Worm (Caenorhabditis elegans): ENCODE data around the gene pef-1.
A peak's percentile ranks its signal among the peaks of the same experiment; 100 is the strongest.

Gene pef-1

ce11 chrIII:943426-943927, 17.4 kb upstream of the pef-1 start, which contains the start of gene fbxa-59 (continued):
- TF ChIP-seq tag-97 (GFP tag; IDR thresholded peaks at IDR 0.05) = no peak
- no peak for TF ChIP-seq zip-11 (GFP tag; IDR thresholded peaks at IDR 0.05)
- no peak for TF ChIP-seq F49E8.2 (tag; optimal IDR thresholded peaks at IDR 0.05; ENCODE audit: borderline replicate concordance)
- TF ChIP-seq mdl-1 (tag; optimal IDR thresholded peaks at IDR 0.05) = no peak
- TF ChIP-seq pqm-1 (tag; optimal IDR thresholded peaks at IDR 0.05) = peak; percentile 60
- TF ChIP-seq jun-1 (tag; optimal IDR thresholded peaks at IDR 0.05) = no peak
- TF ChIP-seq egl-27 (tag; optimal IDR thresholded peaks at IDR 0.05) = no peak
- TF ChIP-seq spr-1 (tag; optimal IDR thresholded peaks at IDR 0.05) = no peak
- no peak for TF ChIP-seq nhr-41 (GFP tag; IDR thresholded peaks at IDR 0.05)
- TF ChIP-seq hlh-30 (tag; optimal IDR thresholded peaks at IDR 0.05; ENCODE audit: insufficient read depth) = peak; percentile 16
- TF ChIP-seq nhr-42 (GFP tag; IDR thresholded peaks at IDR 0.05) = no peak
- TF ChIP-seq hlh-11 (tag; optimal IDR thresholded peaks at IDR 0.05) = peak; percentile 66
- no peak for TF ChIP-seq daf-12 (tag; optimal IDR thresholded peaks at IDR 0.05)
- TF ChIP-seq daf-16 (GFP tag; optimal IDR thresholded peaks at IDR 0.05) = no peak
- peak; percentile 71 for TF ChIP-seq daf-16 (tag; optimal IDR thresholded peaks at IDR 0.05)
- TF ChIP-seq F10B5.3 (tag; optimal IDR thresholded peaks at IDR 0.05) = no peak
- no peak for TF ChIP-seq Y75B8A.6 (GFP tag; IDR thresholded peaks at IDR 0.05)
- no peak for TF ChIP-seq daf-19 (GFP tag; conservative IDR thresholded peaks at IDR 0.05)
- TF ChIP-seq nhr-48 (tag; optimal IDR thresholded peaks at IDR 0.05) = no peak
- peak; percentile 71 for TF ChIP-seq dve-1 (tag; optimal IDR thresholded peaks at IDR 0.05; ENCODE audit: insufficient read depth)
- TF ChIP-seq gei-8 (GFP tag; optimal IDR thresholded peaks at IDR 0.05) = no peak
- no peak for TF ChIP-seq saeg-2 (GFP tag; IDR thresholded peaks at IDR 0.05)
- no peak for TF ChIP-seq ceh-44 (GFP tag; IDR thresholded peaks at IDR 0.05)
- TF ChIP-seq T26A8.4 (GFP tag; IDR thresholded peaks at IDR 0.05) = no peak
- TF ChIP-seq zip-2 (tag; optimal IDR thresholded peaks at IDR 0.05) = peak; percentile 10
- TF ChIP-seq attf-4 (tag; optimal IDR thresholded peaks at IDR 0.05) = no peak
- no peak for TF ChIP-seq lsy-2 (tag; optimal IDR thresholded peaks at IDR 0.05)
- no peak for TF ChIP-seq zag-1 (tag; optimal IDR thresholded peaks at IDR 0.05)
- TF ChIP-seq ces-1 (GFP tag; optimal IDR thresholded peaks at IDR 0.05) = no peak
- TF ChIP-seq ctbp-1 (GFP tag; IDR thresholded peaks at IDR 0.05) = no peak
- peak; percentile 75 for TF ChIP-seq dmd-6 (GFP tag; IDR thresholded peaks at IDR 0.05)
- TF ChIP-seq unc-62 (GFP tag; optimal IDR thresholded peaks at IDR 0.05 in 1 of 2) = no peak
- no peak for TF ChIP-seq unc-62 (tag; optimal IDR thresholded peaks at IDR 0.05)
- TF ChIP-seq nhr-11 (tag; optimal IDR thresholded peaks at IDR 0.05) = no peak
- TF ChIP-seq T20F7.1 (GFP tag; optimal IDR thresholded peaks at IDR 0.05) = no peak
- no peak for TF ChIP-seq ceh-62 (tag; optimal IDR thresholded peaks at IDR 0.05)
- TF ChIP-seq mxl-3 (GFP tag; optimal IDR thresholded peaks at IDR 0.05) = no peak
- peak; percentile 39 for TF ChIP-seq nhr-28 (tag; optimal IDR thresholded peaks at IDR 0.05)
- no peak for TF ChIP-seq unc-39 (tag; optimal IDR thresholded peaks at IDR 0.05)
- no peak for TF ChIP-seq tra-1 (GFP tag; IDR thresholded peaks at IDR 0.05)
- no peak for TF ChIP-seq ceh-82 (tag; optimal IDR thresholded peaks at IDR 0.05)
- no peak for TF ChIP-seq pha-4 (GFP tag; IDR thresholded peaks at IDR 0.05)
- TF ChIP-seq pha-4 (tag; optimal IDR thresholded peaks at IDR 0.05) = no peak
- TF ChIP-seq lin-15B (tag; optimal IDR thresholded peaks at IDR 0.05) = no peak
- TF ChIP-seq ceh-32 (tag; optimal IDR thresholded peaks at IDR 0.05; ENCODE audit: poor library complexity) = no peak
- no peak for TF ChIP-seq dmd-8 (GFP tag; IDR thresholded peaks at IDR 0.05)
- TF ChIP-seq zfp-3 (GFP tag; conservative IDR thresholded peaks at IDR 0.05) = no peak
- TF ChIP-seq ztf-11 (tag; optimal IDR thresholded peaks at IDR 0.05) = no peak
- TF ChIP-seq spr-3 (GFP tag; optimal IDR thresholded peaks at IDR 0.05) = no peak
- no peak; the same call in 1 of the 2 replicates for TF ChIP-seq lin-1 (GFP tag; IDR thresholded peaks at IDR 0.05)
- no peak for TF ChIP-seq vab-7 (GFP tag; IDR thresholded peaks at IDR 0.05)
- TF ChIP-seq lin-39 (tag; optimal IDR thresholded peaks at IDR 0.05) = no peak
- no peak for TF ChIP-seq ceh-20 (GFP tag; IDR thresholded peaks at IDR 0.05)

All from whole organism, L4 larva.